Fruit fly (Drosophila melanogaster) whole organism, adult: Measurements from ENCODE around the gene CG8861.
A peak's percentile ranks its signal among the peaks of the same experiment; 100 is the strongest.

Experiments used
- CG11617 ChIP-seq: fragments of 200-800 bp; sonication (Bioruptor generic); optimal IDR thresholded peaks from 2 replicates; lab custom pipeline; 2017; ENCODE audit warnings: mild to moderate bottlenecking, missing biosample characterization, missing genetic modification reagents, missing genetic modification characterization
- CG12768 ChIP-seq: fragments of 200-800 bp; sonication (Bioruptor generic); optimal IDR thresholded peaks from 2 replicates; lab custom pipeline; 2017; ENCODE audit warnings: missing biosample characterization, missing genetic modification characterization, mild to moderate bottlenecking, moderate library complexity, missing genetic modification reagents
- CG14711 ChIP-seq: fragments of 200-800 bp; sonication (Bioruptor generic); optimal IDR thresholded peaks from 2 replicates; lab custom pipeline; 2018; ENCODE audit warnings: missing biosample characterization, mild to moderate bottlenecking, missing genetic modification characterization, moderate library complexity
- CG1620 ChIP-seq: fragments of 200-800 bp; sonication (Bioruptor generic); optimal IDR thresholded peaks from 2 replicates; lab custom pipeline; 2016; ENCODE audit warnings: missing biosample characterization, missing genetic modification characterization
- CG33017 ChIP-seq: fragments of 200-800 bp; sonication (Bioruptor generic); optimal IDR thresholded peaks from 2 replicates; lab custom pipeline; 2018; ENCODE audit warnings: missing biosample characterization, mild to moderate bottlenecking, missing genetic modification characterization, moderate library complexity
- CG5204 ChIP-seq: fragments of 200-800 bp; sonication (Bioruptor generic); optimal IDR thresholded peaks from 2 replicates; lab custom pipeline; 2016; ENCODE audit warnings: missing biosample characterization, missing genetic modification characterization
- CG7045 ChIP-seq: fragments of 200-800 bp; sonication (Bioruptor generic); optimal IDR thresholded peaks from 2 replicates; lab custom pipeline; 2017; ENCODE audit warnings: missing biosample characterization, mild to moderate bottlenecking, missing genetic modification characterization
- CG7101 ChIP-seq: fragments of 200-800 bp; sonication (Bioruptor generic); optimal IDR thresholded peaks from 2 replicates; lab custom pipeline; 2018; ENCODE audit warnings: missing biosample characterization, mild to moderate bottlenecking, missing genetic modification characterization, moderate library complexity
- Clk ChIP-seq: fragments of 200-800 bp; sonication (Bioruptor generic); optimal IDR thresholded peaks from 2 replicates; lab custom pipeline; 2017; ENCODE audit warnings: missing biosample characterization, missing genetic modification characterization
- Crg-1 ChIP-seq: fragments of 200-800 bp; sonication (Bioruptor generic); optimal IDR thresholded peaks from 2 replicates; lab custom pipeline; 2016; ENCODE audit warnings: missing biosample characterization, missing genetic modification characterization
- Hr96 ChIP-seq: fragments of 200-800 bp; sonication (Bioruptor generic); optimal IDR thresholded peaks from 2 replicates; lab custom pipeline; 2016; ENCODE audit warnings: missing biosample characterization, missing genetic modification characterization
- Mnt ChIP-seq: fragments of 200-800 bp; sonication (Bioruptor generic); optimal IDR thresholded peaks from 2 replicates; lab custom pipeline; 2016; ENCODE audit warnings: missing biosample characterization, mild to moderate bottlenecking, missing genetic modification characterization
- bab1 ChIP-seq: fragments of 200-800 bp; sonication (Bioruptor generic); optimal IDR thresholded peaks from 3 replicates; lab custom pipeline; 2019; ENCODE audit warnings: missing biosample characterization, mild to moderate bottlenecking, missing genetic modification characterization, moderate library complexity
- cic ChIP-seq: fragments of 200-800 bp; sonication (Bioruptor generic); optimal IDR thresholded peaks from 2 replicates; lab custom pipeline; 2017; ENCODE audit warnings: missing biosample characterization, mild to moderate bottlenecking, missing genetic modification characterization, moderate library complexity
- cnc ChIP-seq, 2 experiments: fragments of >200 bp; optimal IDR thresholded peaks; 2 replicates each; lab custom pipeline; 2017
- kay ChIP-seq: fragments of 200-800 bp; sonication (Bioruptor generic); peaks from one replicate; lab custom pipeline; 2016; ENCODE audit warnings: missing biosample characterization, missing genetic modification characterization, borderline replicate concordance
- ovo ChIP-seq: fragments of 200-800 bp; sonication (Bioruptor generic); optimal IDR thresholded peaks from 2 replicates; lab custom pipeline; 2016; ENCODE audit warnings: missing biosample characterization, missing genetic modification characterization
- pad ChIP-seq: fragments of 200-800 bp; sonication (Bioruptor generic); optimal IDR thresholded peaks from 3 replicates; lab custom pipeline; 2017; ENCODE audit warnings: missing biosample characterization, missing genetic modification characterization, mild to moderate bottlenecking, moderate library complexity, missing genetic modification reagents
- tj ChIP-seq: fragments of 200-800 bp; sonication (Bioruptor generic); optimal IDR thresholded peaks from 3 replicates; lab custom pipeline; 2017; ENCODE audit warnings: missing biosample characterization, mild to moderate bottlenecking, missing genetic modification characterization, moderate library complexity
- toe ChIP-seq: fragments of 200-800 bp; sonication (Bioruptor generic); optimal IDR thresholded peaks from 2 replicates; lab custom pipeline; 2016; ENCODE audit warnings: missing biosample characterization, missing genetic modification characterization

CG8861 gene

DNA sequence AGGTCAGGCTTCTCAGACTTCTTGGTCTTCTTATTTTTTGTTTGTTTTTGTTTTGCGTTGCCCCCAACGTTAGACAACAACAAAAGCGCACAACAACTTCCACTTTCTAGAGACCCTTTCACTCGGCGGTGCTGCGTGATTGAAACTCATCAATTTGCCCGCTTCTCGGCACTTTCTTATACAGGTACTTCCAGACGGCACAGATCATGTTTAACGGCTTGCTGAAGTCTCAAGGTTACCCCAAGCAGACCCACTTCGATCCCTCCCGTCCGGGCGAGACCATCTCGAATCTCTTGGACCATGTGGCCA is 78.6 kb downstream of the CG8861 start:
- TF ChIP-seq CG33017 (tag; lab: Kevin White, UChicago) (no peak), ovo (GFP tag; lab: Kevin White, UChicago) (no peak), cnc (optimal IDR thresholded peaks at IDR 0.05; lab: Kevin White, UChicago) (no peak), CG1620 (GFP tag; lab: Kevin White, UChicago) (no peak), CG14711 (tag; lab: Kevin White, UChicago) (no peak), tj (GFP tag; lab: Kevin White, UChicago) (no peak), kay (GFP tag; lab: Kevin White, UChicago) (no peak), Hr96 (GFP tag; lab: Kevin White, UChicago) (no peak), Mnt (GFP tag; lab: Kevin White, UChicago) (no peak), CG5204 (no peak), CG7045 (GFP tag; lab: Kevin White, UChicago) (no peak), toe (GFP tag; lab: Kevin White, UChicago) (no peak), pad (GFP tag; lab: Kevin White, UChicago) (no peak), Crg-1 (GFP tag; lab: Kevin White, UChicago) (no peak), CG7101 (tag; lab: Kevin White, UChicago) (no peak), Clk (GFP tag; lab: Kevin White, UChicago) (no peak), cic (no peak), CG11617 (GFP tag; lab: Kevin White, UChicago) (no peak)

dm6 chr3R:9249025-9249735 is 79.1 kb downstream of the CG8861 start:
- no peak for TF ChIP-seq tj (GFP tag; lab: Kevin White, UChicago)
- no peak for TF ChIP-seq CG5204
- TF ChIP-seq bab1 (GFP tag; lab: Kevin White, UChicago): no peak
- TF ChIP-seq toe (GFP tag; lab: Kevin White, UChicago): no peak
- no peak for TF ChIP-seq Clk (GFP tag; lab: Kevin White, UChicago)
- no peak for TF ChIP-seq CG33017 (tag; lab: Kevin White, UChicago)
- no peak for TF ChIP-seq pad (GFP tag; lab: Kevin White, UChicago)
- TF ChIP-seq Hr96 (GFP tag; lab: Kevin White, UChicago): no peak
- no peak for TF ChIP-seq Crg-1 (GFP tag; lab: Kevin White, UChicago)
- no peak for TF ChIP-seq CG7045 (GFP tag; lab: Kevin White, UChicago)
- TF ChIP-seq CG11617 (GFP tag; lab: Kevin White, UChicago): no peak
- TF ChIP-seq CG14711 (tag; lab: Kevin White, UChicago): no peak
- TF ChIP-seq cnc (optimal IDR thresholded peaks at IDR 0.05; lab: Kevin White, UChicago): no peak
- TF ChIP-seq Mnt (GFP tag; lab: Kevin White, UChicago): no peak
- TF ChIP-seq CG12768 (GFP tag; lab: Kevin White, UChicago): no peak
- no peak for TF ChIP-seq kay (GFP tag; lab: Kevin White, UChicago)

DNA sequence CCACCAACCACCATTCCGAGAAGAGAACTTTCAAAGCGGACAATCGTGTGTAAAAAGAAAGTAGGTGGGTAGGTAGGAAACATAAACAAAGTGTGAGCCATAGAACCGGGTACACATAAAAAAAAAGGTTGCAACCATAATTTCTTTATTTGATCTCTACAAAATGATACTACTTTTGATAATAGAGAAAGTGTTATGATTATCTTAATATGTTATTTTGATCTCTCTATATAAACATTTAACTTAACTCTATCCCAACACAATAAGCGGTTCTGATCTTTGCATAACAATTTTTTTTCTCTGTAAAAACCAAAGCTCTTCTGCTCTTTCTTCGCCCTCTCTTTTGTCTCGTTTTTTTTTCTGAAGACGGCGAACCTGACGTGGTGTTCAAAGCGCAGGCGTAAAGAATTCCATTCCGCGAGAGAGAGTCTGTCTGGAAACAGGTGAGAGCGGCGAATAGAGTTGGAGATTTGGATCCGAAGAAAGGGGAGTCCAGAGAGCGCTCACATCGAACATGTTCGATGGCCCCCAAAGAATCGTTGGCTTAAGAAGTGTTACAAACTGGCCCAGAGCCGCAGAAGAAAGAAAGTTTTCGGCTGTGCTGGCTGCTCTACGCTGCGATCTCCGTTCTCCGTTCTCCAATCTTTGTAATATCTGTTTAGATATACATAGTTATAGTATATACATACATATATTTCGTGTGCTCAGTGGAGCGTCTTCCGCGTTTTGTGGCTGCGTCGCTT is 81.3 kb downstream of the CG8861 start:
- no peak for TF ChIP-seq Crg-1 (GFP tag; lab: Kevin White, UChicago)
- peak; percentile 34 for TF ChIP-seq CG7101 (tag; lab: Kevin White, UChicago)
- peak; percentile 89 for TF ChIP-seq bab1 (GFP tag; lab: Kevin White, UChicago)
- peak; percentile 24 for TF ChIP-seq CG14711 (tag; lab: Kevin White, UChicago)

- TF ChIP-seq CG5204: no peak
- no peak for TF ChIP-seq kay (GFP tag; lab: Kevin White, UChicago)
- TF ChIP-seq CG7101 (tag; lab: Kevin White, UChicago): no peak
- no peak for TF ChIP-seq Crg-1 (GFP tag; lab: Kevin White, UChicago)
- TF ChIP-seq tj (GFP tag; lab: Kevin White, UChicago): no peak
- TF ChIP-seq CG14711 (tag; lab: Kevin White, UChicago): no peak
- no peak for TF ChIP-seq cic
- TF ChIP-seq toe (GFP tag; lab: Kevin White, UChicago): no peak
- no peak for TF ChIP-seq CG7045 (GFP tag; lab: Kevin White, UChicago)
- TF ChIP-seq Clk (GFP tag; lab: Kevin White, UChicago): no peak
- TF ChIP-seq Mnt (GFP tag; lab: Kevin White, UChicago): no peak
- no peak for TF ChIP-seq pad (GFP tag; lab: Kevin White, UChicago)
- no peak for TF ChIP-seq CG12768 (GFP tag; lab: Kevin White, UChicago)
- no peak for TF ChIP-seq CG1620 (GFP tag; lab: Kevin White, UChicago)
- TF ChIP-seq CG33017 (tag; lab: Kevin White, UChicago): no peak
- TF ChIP-seq CG11617 (GFP tag; lab: Kevin White, UChicago): no peak
- no peak for TF ChIP-seq cnc (optimal IDR thresholded peaks at IDR 0.05; lab: Kevin White, UChicago)
- no peak for TF ChIP-seq Hr96 (GFP tag; lab: Kevin White, UChicago)
- TF ChIP-seq bab1 (GFP tag; lab: Kevin White, UChicago): no peak
- TF ChIP-seq ovo (GFP tag; lab: Kevin White, UChicago): no peak
These were observed 81.9 kb downstream of the CG8861 start, which contains the start of gene CG8420 for dm6 chr3R:9246366-9246765. TSS of gene CG8420 (plus strand) at chr3R:9246649.

dm6 chr3R:9245576-9246200 is 82.6 kb downstream of the CG8861 start, which contains the start of gene Vps15:
TSS of gene Vps15 (minus strand) at chr3R:9245869.
- TF ChIP-seq bab1 (GFP tag; lab: Kevin White, UChicago) (peak; percentile 92), ovo (GFP tag; lab: Kevin White, UChicago) (no peak), kay (GFP tag; lab: Kevin White, UChicago) (peak; percentile 80), cnc (optimal IDR thresholded peaks at IDR 0.05; lab: Kevin White, UChicago) (no peak), cic (no peak), Hr96 (GFP tag; lab: Kevin White, UChicago) (no peak), CG1620 (GFP tag; lab: Kevin White, UChicago) (peak; percentile 36), Crg-1 (GFP tag; lab: Kevin White, UChicago) (peak; percentile 16), Clk (GFP tag; lab: Kevin White, UChicago) (no peak), CG5204 (no peak), CG33017 (tag; lab: Kevin White, UChicago) (peak; percentile 81), CG12768 (GFP tag; lab: Kevin White, UChicago) (peak; percentile 45), Mnt (GFP tag; lab: Kevin White, UChicago) (peak; percentile 27), CG14711 (tag; lab: Kevin White, UChicago) (peak; percentile 80), CG11617 (GFP tag; lab: Kevin White, UChicago) (peak; percentile 61), pad (GFP tag; lab: Kevin White, UChicago) (peak; percentile 35), CG7101 (tag; lab: Kevin White, UChicago) (peak; percentile 84), CG7045 (GFP tag; lab: Kevin White, UChicago) (peak; percentile 72), tj (GFP tag; lab: Kevin White, UChicago) (peak; percentile 86), toe (GFP tag; lab: Kevin White, UChicago) (peak; percentile 48)
